Fruit fly (Drosophila melanogaster) whole organism, prepupa: ENCODE data around the gene ouib.
A peak's percentile ranks its signal among the peaks of the same experiment; 100 is the strongest.

Experiments
- Blimp-1 ChIP-seq: fragments of 200-800 bp; sonication (Bioruptor generic); optimal IDR thresholded peaks from 3 replicates; lab custom pipeline; 2017; ENCODE audit warnings: missing biosample characterization, missing genetic modification characterization, mild to moderate bottlenecking, moderate library complexity, missing genetic modification reagents
- CG10669 ChIP-seq: fragments of 200-800 bp; sonication (Bioruptor generic); optimal IDR thresholded peaks from 3 replicates; lab custom pipeline; 2018; ENCODE audit warnings: missing biosample characterization, mild to moderate bottlenecking, missing genetic modification characterization, moderate library complexity
- CG11294 ChIP-seq: fragments of 200-800 bp; sonication (Bioruptor generic); IDR thresholded peaks from 2 replicates; pipeline ENCODE4 v1.3.6; 2022; ENCODE audit warnings: missing biosample characterization, missing genetic modification characterization
- CG11762 ChIP-seq: fragments of 200-800 bp; sonication (Bioruptor generic); optimal IDR thresholded peaks from 3 replicates; lab custom pipeline; 2016; ENCODE audit warnings: missing biosample characterization, missing genetic modification characterization; ENCODE audit not compliant: insufficient read depth
- CG11902 ChIP-seq: fragments of 200-800 bp; sonication (Bioruptor generic); optimal IDR thresholded peaks from 3 replicates; lab custom pipeline; 2016; ENCODE audit warnings: missing biosample characterization, missing genetic modification characterization
- CG15336 ChIP-seq: fragments of 200-800 bp; sonication (Bioruptor generic); IDR thresholded peaks from 2 replicates; pipeline ENCODE4 v1.3.6; 2022; ENCODE audit warnings: missing biosample characterization, missing genetic modification characterization
- CG1621 ChIP-seq: fragments of 200-800 bp; sonication (Bioruptor generic); optimal IDR thresholded peaks from 3 replicates; lab custom pipeline; 2018; ENCODE audit warnings: missing biosample characterization, mild to moderate bottlenecking, missing genetic modification characterization
- CG3032 ChIP-seq: fragments of 200-800 bp; optimal IDR thresholded peaks from 2 replicates; lab custom pipeline; 2019; ENCODE audit warnings: missing biosample characterization, mild to moderate bottlenecking, missing genetic modification characterization, moderate library complexity
- CG31627 ChIP-seq: fragments of 200-800 bp; sonication (Bioruptor generic); optimal IDR thresholded peaks from 3 replicates; lab custom pipeline; 2016; ENCODE audit warnings: missing biosample characterization, missing genetic modification characterization
- CG34406 ChIP-seq: fragments of 200-800 bp; sonication (Bioruptor generic); optimal IDR thresholded peaks from 3 replicates; lab custom pipeline; 2016; ENCODE audit warnings: missing biosample characterization, missing genetic modification characterization
- CG3919 ChIP-seq: fragments of 200-800 bp; sonication (Bioruptor generic); optimal IDR thresholded peaks from 3 replicates; lab custom pipeline; 2016; ENCODE audit warnings: missing biosample characterization, missing genetic modification characterization
- CG4318 ChIP-seq: fragments of 200-800 bp; sonication (Bioruptor generic); optimal IDR thresholded peaks from 3 replicates; lab custom pipeline; 2017; ENCODE audit warnings: missing biosample characterization, mild to moderate bottlenecking, missing genetic modification characterization
- CG6163 ChIP-seq: fragments of 200-800 bp; sonication (Bioruptor generic); IDR thresholded peaks from 3 replicates; pipeline ENCODE4 v1.3.6; 2022; ENCODE audit warnings: missing biosample characterization, missing genetic modification characterization
- CG6276 ChIP-seq: fragments of 200-800 bp; sonication (Bioruptor generic); optimal IDR thresholded peaks from 2 replicates; lab custom pipeline; 2017; ENCODE audit warnings: missing biosample characterization, mild to moderate bottlenecking, missing genetic modification characterization
- CG7368 ChIP-seq: fragments of 200-800 bp; sonication (Bioruptor generic); optimal IDR thresholded peaks from 3 replicates; lab custom pipeline; 2016; ENCODE audit warnings: missing biosample characterization, missing genetic modification characterization
- CG8119 ChIP-seq: fragments of 200-800 bp; sonication (Bioruptor generic); IDR thresholded peaks from 3 replicates; pipeline ENCODE4 v1.3.6; 2022; ENCODE audit warnings: missing biosample characterization, missing genetic modification characterization
- CG8319 ChIP-seq: fragments of 200-800 bp; sonication (Bioruptor generic); optimal IDR thresholded peaks from 3 replicates; lab custom pipeline; 2016; ENCODE audit warnings: missing biosample characterization, missing genetic modification characterization
- CG8632 ChIP-seq: fragments of 200-800 bp; sonication (Bioruptor generic); optimal IDR thresholded peaks from 3 replicates; lab custom pipeline; 2016; ENCODE audit warnings: missing biosample characterization, missing genetic modification characterization
- CG9139 ChIP-seq: fragments of 200-800 bp; sonication (Bioruptor generic); optimal IDR thresholded peaks from 3 replicates; lab custom pipeline; 2017; ENCODE audit warnings: missing biosample characterization, mild to moderate bottlenecking, missing genetic modification characterization
- Eip75B ChIP-seq: fragments of 200-800 bp; sonication (Bioruptor generic); optimal IDR thresholded peaks from 3 replicates; lab custom pipeline; 2016; ENCODE audit warnings: missing biosample characterization, missing genetic modification characterization
- Eip78C ChIP-seq: fragments of 200-800 bp; sonication (Bioruptor generic); peaks from one replicate; lab custom pipeline; 2016; ENCODE audit warnings: missing biosample characterization, missing genetic modification characterization
- Eip93F ChIP-seq: fragments of 200-800 bp; sonication (Bioruptor generic); optimal IDR thresholded peaks from 2 replicates; lab custom pipeline; 2016; ENCODE audit warnings: missing biosample characterization, mild to moderate bottlenecking, missing genetic modification characterization
- Ets96B ChIP-seq: fragments of 200-800 bp; optimal IDR thresholded peaks from 2 replicates; lab custom pipeline; 2019; ENCODE audit warnings: missing biosample characterization, mild to moderate bottlenecking, missing genetic modification characterization, moderate library complexity
- Hr39 ChIP-seq: fragments of 200-800 bp; sonication (Bioruptor generic); optimal IDR thresholded peaks from 2 replicates; lab custom pipeline; 2016; ENCODE audit warnings: missing biosample characterization, missing genetic modification characterization
- Hr4 ChIP-seq: fragments of 200-800 bp; sonication (Bioruptor generic); optimal IDR thresholded peaks from 3 replicates; lab custom pipeline; 2016; ENCODE audit warnings: missing biosample characterization, missing genetic modification characterization
- Lpt ChIP-seq: fragments of 200-800 bp; sonication (Bioruptor generic); optimal IDR thresholded peaks from 3 replicates; lab custom pipeline; 2016; ENCODE audit warnings: missing biosample characterization, missing genetic modification characterization
- Met ChIP-seq: fragments of 200-800 bp; sonication (Bioruptor generic); optimal IDR thresholded peaks from 3 replicates; lab custom pipeline; 2016; ENCODE audit warnings: missing biosample characterization, missing genetic modification characterization
- OdsH ChIP-seq: fragments of 200-800 bp; sonication (Bioruptor generic); optimal IDR thresholded peaks from 3 replicates; lab custom pipeline; 2016; ENCODE audit warnings: missing biosample characterization, missing genetic modification characterization
- Smox ChIP-seq: fragments of 200-800 bp; sonication (Bioruptor generic); optimal IDR thresholded peaks from 3 replicates; lab custom pipeline; 2016; ENCODE audit warnings: missing biosample characterization, missing genetic modification characterization
- Sox102F ChIP-seq: fragments of 200-800 bp; sonication (Bioruptor generic); optimal IDR thresholded peaks from 2 replicates; lab custom pipeline; 2016; ENCODE audit warnings: missing biosample characterization, mild to moderate bottlenecking, missing genetic modification characterization
- Sox14 ChIP-seq: fragments of 200-800 bp; sonication (Bioruptor generic); optimal IDR thresholded peaks from 3 replicates; lab custom pipeline; 2016; ENCODE audit warnings: missing biosample characterization, missing genetic modification characterization
- achi ChIP-seq: fragments of 200-800 bp; sonication (Bioruptor generic); optimal IDR thresholded peaks from 3 replicates; lab custom pipeline; 2016; ENCODE audit warnings: missing biosample characterization, missing genetic modification characterization
- acj6 ChIP-seq: fragments of 200-800 bp; sonication (Bioruptor generic); optimal IDR thresholded peaks from 3 replicates; lab custom pipeline; 2016; ENCODE audit warnings: missing biosample characterization, missing genetic modification characterization
- cyc ChIP-seq: fragments of 200-800 bp; sonication (Bioruptor generic); optimal IDR thresholded peaks from 3 replicates; lab custom pipeline; 2016; ENCODE audit warnings: missing biosample characterization, missing genetic modification characterization
- dsx ChIP-seq: fragments of 200-800 bp; optimal IDR thresholded peaks from 3 replicates; lab custom pipeline; 2019; ENCODE audit warnings: missing biosample characterization, mild to moderate bottlenecking, missing genetic modification characterization, moderate library complexity; ENCODE audit not compliant: poor library complexity, severe bottlenecking
- esn ChIP-seq: fragments of 200-800 bp; sonication (Bioruptor generic); optimal IDR thresholded peaks from 2 replicates; lab custom pipeline; 2016; ENCODE audit warnings: missing biosample characterization, mild to moderate bottlenecking, missing genetic modification characterization, moderate library complexity
- fd59A ChIP-seq: fragments of 200-800 bp; sonication (Bioruptor generic); optimal IDR thresholded peaks from 2 replicates; lab custom pipeline; 2017; ENCODE audit warnings: missing biosample characterization, mild to moderate bottlenecking, missing genetic modification characterization, missing genetic modification reagents
- fd85E ChIP-seq: fragments of 200-800 bp; sonication (Bioruptor generic); optimal IDR thresholded peaks from 3 replicates; lab custom pipeline; 2016; ENCODE audit warnings: missing biosample characterization, missing genetic modification characterization
- fkh ChIP-seq: fragments of 200-800 bp; sonication (Bioruptor generic); optimal IDR thresholded peaks from 3 replicates; lab custom pipeline; 2017; ENCODE audit warnings: missing biosample characterization, mild to moderate bottlenecking, missing genetic modification characterization, moderate library complexity
- lz ChIP-seq: fragments of 200-800 bp; sonication (Bioruptor generic); optimal IDR thresholded peaks from 3 replicates; lab custom pipeline; 2016; ENCODE audit warnings: missing biosample characterization, missing genetic modification characterization
- pdm3 ChIP-seq: fragments of 200-800 bp; sonication (Bioruptor generic); optimal IDR thresholded peaks from 3 replicates; lab custom pipeline; 2016; ENCODE audit warnings: missing biosample characterization, missing genetic modification characterization
- spab ChIP-seq: fragments of 200-800 bp; sonication (Bioruptor generic); optimal IDR thresholded peaks from 2 replicates; lab custom pipeline; 2017; ENCODE audit warnings: missing biosample characterization, mild to moderate bottlenecking, missing genetic modification characterization, missing genetic modification reagents
- ss ChIP-seq, 2 experiments: fragments of 200-800 bp; sonication (Bioruptor generic); optimal IDR thresholded peaks; 2 replicates in 1 of 2; 3 replicates in 1 of 2; lab custom pipeline; 2017 to 2018; ENCODE audit warnings: mild to moderate bottlenecking in 2 of 2, missing biosample characterization in 2 of 2, missing genetic modification characterization in 2 of 2, moderate library complexity in 1 of 2
- svp ChIP-seq: fragments of 200-800 bp; sonication (Bioruptor generic); peaks from one replicate; lab custom pipeline; 2016; ENCODE audit warnings: missing biosample characterization, missing genetic modification characterization
- topi ChIP-seq: fragments of 200-800 bp; sonication (Bioruptor generic); optimal IDR thresholded peaks from 3 replicates; lab custom pipeline; 2016; ENCODE audit warnings: missing biosample characterization, missing genetic modification characterization
- vri ChIP-seq: fragments of 200-800 bp; sonication (Bioruptor generic); optimal IDR thresholded peaks from 3 replicates; lab custom pipeline; 2016; ENCODE audit warnings: missing biosample characterization, mild to moderate bottlenecking, missing genetic modification characterization

Gene ouib

DNA sequence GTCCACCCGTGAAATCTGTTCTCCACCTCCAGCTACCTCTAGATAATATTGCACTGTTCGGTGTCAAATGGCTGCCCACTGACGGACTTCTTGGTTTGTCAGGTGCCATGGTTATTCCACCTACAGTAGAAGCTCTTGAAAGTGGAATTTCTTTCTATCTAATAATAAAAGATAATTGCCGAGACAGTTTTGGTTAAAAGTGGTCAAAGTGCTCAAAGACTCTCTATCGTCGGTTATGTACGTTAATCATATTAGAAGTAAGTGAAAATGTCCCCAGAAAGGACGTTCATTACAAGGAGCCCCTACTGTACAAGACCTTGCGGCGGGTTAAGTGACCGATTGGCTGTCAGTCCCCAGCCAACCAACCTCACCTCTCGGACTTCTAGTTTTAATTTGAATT lies 18.9 kb downstream of the ouib start (continued):
- TF ChIP-seq Blimp-1 (GFP tag; lab: Kevin White, UChicago) (no peak), CG11294 (GFP tag; lab: Robert Waterston, UW) (peak; percentile 38; the same call in 1 of the 2 replicates), Sox102F (GFP tag; lab: Kevin White, UChicago) (peak; percentile 64), svp (GFP tag; lab: Kevin White, UChicago) (peak; percentile 84), CG31627 (GFP tag; lab: Kevin White, UChicago) (peak; percentile 60), Lpt (GFP tag; lab: Kevin White, UChicago) (no peak), fkh (GFP tag; lab: Kevin White, UChicago) (no peak), Met (GFP tag; lab: Kevin White, UChicago) (peak; percentile 69), OdsH (GFP tag; lab: Kevin White, UChicago) (peak; percentile 38), Sox14 (GFP tag; lab: Kevin White, UChicago) (peak; percentile 73), Ets96B (tag; lab: Kevin White, UChicago) (peak; percentile 20), CG8632 (GFP tag; lab: Kevin White, UChicago) (peak; percentile 41), Hr39 (GFP tag; lab: Kevin White, UChicago) (peak; percentile 71), fd85E (GFP tag; lab: Kevin White, UChicago) (no peak), vri (GFP tag; lab: Kevin White, UChicago) (peak; percentile 54), pdm3 (peak; percentile 50), CG11902 (GFP tag; lab: Kevin White, UChicago) (peak; percentile 31), fd59A (GFP tag; lab: Kevin White, UChicago) (no peak), lz (GFP tag; lab: Kevin White, UChicago) (peak; percentile 51), cyc (GFP tag; lab: Kevin White, UChicago) (peak; percentile 47), CG6276 (GFP tag; lab: Kevin White, UChicago) (peak; percentile 4), CG4318 (GFP tag; lab: Kevin White, UChicago) (no peak), CG1621 (tag; lab: Kevin White, UChicago) (no peak), Eip93F (GFP tag; lab: Kevin White, UChicago) (no peak), achi (GFP tag; lab: Kevin White, UChicago) (peak; percentile 40), CG7368 (GFP tag; lab: Kevin White, UChicago) (no peak), Smox (GFP tag; lab: Kevin White, UChicago) (peak; percentile 61), Eip75B (GFP tag; lab: Kevin White, UChicago) (peak; percentile 43), CG15336 (GFP tag; lab: Robert Waterston, UW) (peak; percentile 63)

DNA sequence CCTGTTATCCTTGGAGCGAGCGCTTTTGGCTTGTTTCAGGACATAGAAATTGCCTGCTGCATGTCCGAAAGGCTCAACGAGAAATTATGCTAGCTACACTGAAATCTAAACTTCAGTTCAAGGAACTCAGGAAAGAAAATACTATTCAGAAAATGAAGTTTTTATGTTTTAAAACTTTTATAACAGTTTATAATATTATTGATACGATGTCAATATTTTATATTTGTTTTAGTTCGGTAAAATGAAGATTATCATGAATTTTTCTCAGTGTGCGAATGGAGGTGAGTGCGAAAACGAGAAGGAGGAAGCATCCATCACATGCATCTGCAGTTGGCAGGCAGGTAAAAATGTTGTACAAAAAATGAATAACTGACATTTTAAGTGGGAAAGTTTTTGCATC lies 21.1 kb downstream of the ouib start:
- TF ChIP-seq ss (GFP tag; optimal IDR thresholded peaks at IDR 0.05; lab: Kevin White, UChicago) (peak; percentile 40 to 82), fkh (GFP tag; lab: Kevin White, UChicago) (no peak), CG31627 (GFP tag; lab: Kevin White, UChicago) (peak; percentile 70), dsx (GFP tag; lab: Kevin White, UChicago) (peak; percentile 75), esn (GFP tag; lab: Kevin White, UChicago) (peak; percentile 89), CG1621 (tag; lab: Kevin White, UChicago) (peak; percentile 59), Met (GFP tag; lab: Kevin White, UChicago) (peak; percentile 89), CG34406 (peak; percentile 88), Eip78C (peak; percentile 96), Hr4 (GFP tag; lab: Kevin White, UChicago) (peak; percentile 88), CG3032 (tag; lab: Kevin White, UChicago) (peak; percentile 74), CG6163 (GFP tag; lab: Robert Waterston, UW) (peak; percentile 85), Eip75B (GFP tag; lab: Kevin White, UChicago) (peak; percentile 82), CG8319 (peak; percentile 73), fd59A (GFP tag; lab: Kevin White, UChicago) (peak; percentile 53), spab (peak; percentile 69), CG15336 (GFP tag; lab: Robert Waterston, UW) (peak; percentile 88), Ets96B (tag; lab: Kevin White, UChicago) (peak; percentile 82), CG3919 (peak; percentile 86), topi (GFP tag; lab: Kevin White, UChicago) (peak; percentile 85), CG6276 (GFP tag; lab: Kevin White, UChicago) (peak; percentile 79), Sox14 (GFP tag; lab: Kevin White, UChicago) (peak; percentile 62), fd85E (GFP tag; lab: Kevin White, UChicago) (peak; percentile 51), CG11294 (GFP tag; lab: Robert Waterston, UW) (peak; percentile 59), Sox102F (GFP tag; lab: Kevin White, UChicago) (peak; percentile 81), Lpt (GFP tag; lab: Kevin White, UChicago) (peak; percentile 39), CG11762 (GFP tag; lab: Kevin White, UChicago) (peak; percentile 71), CG10669 (peak; percentile 79), pdm3 (peak; percentile 83), acj6 (GFP tag; lab: Kevin White, UChicago) (peak; percentile 88), achi (GFP tag; lab: Kevin White, UChicago) (peak; percentile 84), CG9139 (GFP tag; lab: Kevin White, UChicago) (peak; percentile 56), Eip93F (GFP tag; lab: Kevin White, UChicago) (no peak), CG8119 (GFP tag; lab: Robert Waterston, UW) (peak; percentile 85)
